Fruit fly (Drosophila melanogaster) whole organism, embryonic: ENCODE data around the gene CG34295.

Experiments used
- Asciz ChIP-seq: fragments of 200-800 bp; sonication (Bioruptor generic); optimal IDR thresholded peaks from 2 replicates; lab custom pipeline; 2017; ENCODE audit warnings: missing biosample characterization, mild to moderate bottlenecking, missing genetic modification characterization, missing genetic modification reagents
- BEAF-32 ChIP-seq: fragments of 200-800 bp; sonication (Bioruptor generic); optimal IDR thresholded peaks from 3 replicates; lab custom pipeline; 2017; ENCODE audit warnings: missing biosample characterization, missing genetic modification characterization, mild to moderate bottlenecking, moderate library complexity, missing genetic modification reagents
- CG10267 ChIP-seq: fragments of 200-800 bp; sonication (Bioruptor generic); optimal IDR thresholded peaks from 2 replicates; lab custom pipeline; 2018; ENCODE audit warnings: missing biosample characterization, mild to moderate bottlenecking, missing genetic modification characterization, moderate library complexity
- CG10462 ChIP-seq: fragments of 200-800 bp; sonication (Bioruptor generic); optimal IDR thresholded peaks from 2 replicates; lab custom pipeline; 2016; ENCODE audit warnings: missing biosample characterization, missing genetic modification characterization
- CG10654 ChIP-seq: fragments of 200-800 bp; sonication (Bioruptor generic); optimal IDR thresholded peaks from 2 replicates; lab custom pipeline; 2016; ENCODE audit warnings: missing biosample characterization, missing genetic modification characterization
- CG11504 ChIP-seq: fragments of 200-800 bp; sonication (Bioruptor generic); optimal IDR thresholded peaks from 3 replicates; lab custom pipeline; 2019; ENCODE audit warnings: missing biosample characterization, mild to moderate bottlenecking, missing genetic modification characterization, moderate library complexity
- CG13296 ChIP-seq: fragments of 200-800 bp; sonication (Bioruptor generic); optimal IDR thresholded peaks from 3 replicates; lab custom pipeline; 2018; ENCODE audit warnings: missing biosample characterization, mild to moderate bottlenecking, missing genetic modification characterization
- CG1603 ChIP-seq: fragments of 200-800 bp; sonication (Bioruptor generic); optimal IDR thresholded peaks from 2 replicates; lab custom pipeline; 2019; ENCODE audit warnings: missing biosample characterization, mild to moderate bottlenecking, missing genetic modification characterization, moderate library complexity
- CG1647 ChIP-seq: fragments of 200-800 bp; sonication (Bioruptor generic); optimal IDR thresholded peaks from 3 replicates; lab custom pipeline; 2016; ENCODE audit warnings: missing biosample characterization, missing genetic modification characterization
- CG16815 ChIP-seq: fragments of 200-800 bp; sonication (Bioruptor generic); optimal IDR thresholded peaks from 3 replicates; lab custom pipeline; 2017; ENCODE audit warnings: missing biosample characterization, mild to moderate bottlenecking, missing genetic modification characterization
- CG17328 ChIP-seq: fragments of 200-800 bp; sonication (Bioruptor generic); IDR thresholded peaks from 2 replicates; pipeline ENCODE4 v1.3.6; 2022; ENCODE audit warnings: missing biosample characterization, missing genetic modification characterization
- CG17385 ChIP-seq: fragments of 200-800 bp; sonication (Bioruptor generic); optimal IDR thresholded peaks from 3 replicates; lab custom pipeline; 2018; ENCODE audit warnings: missing biosample characterization, mild to moderate bottlenecking, missing genetic modification characterization
- CG4282 ChIP-seq: fragments of 200-800 bp; sonication (Bioruptor generic); optimal IDR thresholded peaks from 2 replicates; lab custom pipeline; 2016; ENCODE audit warnings: missing biosample characterization, missing genetic modification characterization
- CG7357 ChIP-seq: fragments of 200-800 bp; sonication (Bioruptor generic); IDR thresholded peaks from 3 replicates; pipeline ENCODE4 v1.3.6; 2022; ENCODE audit warnings: missing biosample characterization, missing genetic modification characterization
- CG7372 ChIP-seq: fragments of 200-800 bp; sonication (Bioruptor generic); IDR thresholded peaks from 2 replicates; pipeline ENCODE4 v1.3.6; 2022; ENCODE audit warnings: missing biosample characterization, missing genetic modification characterization
- CG9932 ChIP-seq: fragments of 200-800 bp; sonication (Bioruptor generic); IDR thresholded peaks from 2 replicates; pipeline ENCODE4 v1.3.6; 2022; ENCODE audit warnings: missing biosample characterization, missing genetic modification characterization
- Doc2 ChIP-seq: fragments of 200-800 bp; sonication (Bioruptor generic); IDR thresholded peaks from 2 replicates; pipeline ENCODE4 v1.3.6; 2022; ENCODE audit warnings: missing biosample characterization, missing genetic modification characterization
- Ets65A ChIP-seq: fragments of 200-800 bp; sonication (Bioruptor generic); peaks from one replicate; lab custom pipeline; 2016; ENCODE audit warnings: missing biosample characterization, missing genetic modification characterization
- Ets97D ChIP-seq: fragments of 200-800 bp; sonication (Bioruptor generic); optimal IDR thresholded peaks from 3 replicates; lab custom pipeline; 2016; ENCODE audit warnings: missing biosample characterization, missing genetic modification characterization
- HmgZ ChIP-seq: fragments of 200-800 bp; sonication (Bioruptor generic); optimal IDR thresholded peaks from 2 replicates; lab custom pipeline; 2018; ENCODE audit warnings: missing biosample characterization, mild to moderate bottlenecking, missing genetic modification characterization
- MESR4 ChIP-seq: fragments of 200-800 bp; sonication (Bioruptor generic); optimal IDR thresholded peaks from 2 replicates; lab custom pipeline; 2018; ENCODE audit warnings: missing biosample characterization, mild to moderate bottlenecking, missing genetic modification characterization, moderate library complexity
- Max ChIP-seq: fragments of 200-800 bp; sonication (Bioruptor generic); optimal IDR thresholded peaks from 2 replicates; lab custom pipeline; 2016; ENCODE audit warnings: missing biosample characterization, mild to moderate bottlenecking, missing genetic modification characterization
- Pdp1 ChIP-seq, 2 experiments: fragments of 200-800 bp; sonication (Bioruptor generic); optimal IDR thresholded peaks; 3 replicates each; lab custom pipeline; 2016; ENCODE audit warnings: missing biosample characterization in 2 of 2, missing genetic modification characterization in 2 of 2, mild to moderate bottlenecking in 1 of 2, moderate library complexity in 1 of 2
- Sin3A ChIP-seq: fragments of >200 bp; optimal IDR thresholded peaks from 2 replicates; lab custom pipeline; 2018
- ac ChIP-seq: fragments of 200-800 bp; sonication (Bioruptor generic); optimal IDR thresholded peaks from 3 replicates; lab custom pipeline; 2017; ENCODE audit warnings: missing biosample characterization, mild to moderate bottlenecking, missing genetic modification characterization
- al ChIP-seq: fragments of 200-800 bp; sonication (Bioruptor generic); IDR thresholded peaks from 2 replicates; pipeline ENCODE4 v1.3.6; 2022; ENCODE audit warnings: missing biosample characterization, missing genetic modification characterization
- amos ChIP-seq: fragments of 200-800 bp; sonication (Bioruptor generic); IDR thresholded peaks from 2 replicates; pipeline ENCODE4 v1.3.6; 2022; ENCODE audit warnings: missing biosample characterization, missing genetic modification characterization; ENCODE audit not compliant: partially characterized antibody
- az2 ChIP-seq: fragments of 200-800 bp; sonication (Bioruptor generic); optimal IDR thresholded peaks from 3 replicates; lab custom pipeline; 2016; ENCODE audit warnings: missing biosample characterization, missing genetic modification characterization
- bcd ChIP-seq: fragments of 200-800 bp; sonication (Bioruptor generic); optimal IDR thresholded peaks from 2 replicates; lab custom pipeline; 2017; ENCODE audit warnings: missing biosample characterization, mild to moderate bottlenecking, missing genetic modification characterization
- btn ChIP-seq: fragments of 200-800 bp; sonication (Bioruptor generic); optimal IDR thresholded peaks from 2 replicates; lab custom pipeline; 2016; ENCODE audit warnings: missing biosample characterization, missing genetic modification characterization
- chif ChIP-seq, 2 experiments: fragments of 200-800 bp; sonication (Bioruptor generic); optimal IDR thresholded peaks; 3 replicates each; lab custom pipeline; 2016; ENCODE audit warnings: missing biosample characterization in 2 of 2, missing genetic modification characterization in 2 of 2
- chinmo ChIP-seq: fragments of 200-800 bp; sonication (Bioruptor generic); IDR thresholded peaks from 4 replicates; pipeline ENCODE4 v1.3.6; 2022; ENCODE audit warnings: missing biosample characterization, missing genetic modification characterization; ENCODE audit not compliant: partially characterized antibody
- ci ChIP-seq: fragments of 200-800 bp; sonication (Bioruptor generic); IDR thresholded peaks from 3 replicates; pipeline ENCODE4 v1.3.6; 2022; ENCODE audit warnings: missing biosample characterization, missing genetic modification characterization
- dan ChIP-seq: fragments of 200-800 bp; sonication (Bioruptor generic); IDR thresholded peaks from 2 replicates; pipeline ENCODE4 v1.3.6; 2022; ENCODE audit warnings: missing biosample characterization, missing genetic modification characterization
- esg ChIP-seq: fragments of 200-800 bp; sonication (Bioruptor generic); conservative IDR thresholded peaks from 2 replicates; pipeline ENCODE4 v1.3.6; 2022; ENCODE audit warnings: missing biosample characterization, missing genetic modification characterization
- gro ChIP-seq: fragments of 200-800 bp; sonication (Bioruptor generic); optimal IDR thresholded peaks from 2 replicates; lab custom pipeline; 2016; ENCODE audit warnings: missing biosample characterization, missing genetic modification characterization
- kni ChIP-seq: fragments of 200-800 bp; sonication (Bioruptor generic); optimal IDR thresholded peaks from 3 replicates; lab custom pipeline; 2017; ENCODE audit warnings: mild to moderate bottlenecking, missing biosample characterization, missing genetic modification reagents, missing genetic modification characterization
- nerfin-2 ChIP-seq: fragments of 200-800 bp; sonication (Bioruptor generic); IDR thresholded peaks from 2 replicates; pipeline ENCODE4 v1.3.6; 2022; ENCODE audit warnings: missing biosample characterization, missing genetic modification characterization; ENCODE audit not compliant: partially characterized antibody
- nmo ChIP-seq: fragments of 200-800 bp; sonication (Bioruptor generic); optimal IDR thresholded peaks from 2 replicates; lab custom pipeline; 2018; ENCODE audit warnings: missing biosample characterization, mild to moderate bottlenecking, missing genetic modification characterization, moderate library complexity
- p53 ChIP-seq: fragments of 200-800 bp; sonication (Bioruptor generic); optimal IDR thresholded peaks from 2 replicates; lab custom pipeline; 2016; ENCODE audit warnings: missing biosample characterization, missing genetic modification characterization
- pita ChIP-seq: fragments of 200-800 bp; sonication (Bioruptor generic); optimal IDR thresholded peaks from 2 replicates; lab custom pipeline; 2017; ENCODE audit warnings: missing biosample characterization, mild to moderate bottlenecking, missing genetic modification characterization
- row ChIP-seq: fragments of 200-800 bp; sonication (Bioruptor generic); IDR thresholded peaks from 3 replicates; pipeline ENCODE4 v1.3.6; 2022; ENCODE audit warnings: missing biosample characterization, missing genetic modification characterization
- schlank ChIP-seq: fragments of 200-800 bp; sonication (Bioruptor generic); optimal IDR thresholded peaks from 2 replicates; lab custom pipeline; 2018; ENCODE audit warnings: missing biosample characterization, mild to moderate bottlenecking, missing genetic modification characterization
- shn ChIP-seq: fragments of 200-800 bp; sonication (Bioruptor generic); optimal IDR thresholded peaks from 3 replicates; lab custom pipeline; 2016; ENCODE audit warnings: missing biosample characterization, missing genetic modification characterization
- sima ChIP-seq: fragments of 200-800 bp; sonication (Bioruptor generic); optimal IDR thresholded peaks from 2 replicates; lab custom pipeline; 2016; ENCODE audit warnings: missing biosample characterization, missing genetic modification characterization
- ssp ChIP-seq: fragments of 200-800 bp; sonication (Bioruptor generic); IDR thresholded peaks from 2 replicates; pipeline ENCODE4 v1.3.6; 2022; ENCODE audit warnings: missing biosample characterization, missing genetic modification characterization
- yki ChIP-seq: fragments of >200 bp; optimal IDR thresholded peaks from 3 replicates; lab custom pipeline; 2018
- zen ChIP-seq: fragments of 200-800 bp; sonication (Bioruptor generic); optimal IDR thresholded peaks from 3 replicates; lab custom pipeline; 2018; ENCODE audit warnings: missing biosample characterization, mild to moderate bottlenecking, missing genetic modification characterization, moderate library complexity

The CG34295 gene

dm6 chr3R:28775703-28776102 lies 13.7 kb upstream of the CG34295 start:
- TF ChIP-seq Ets65A (GFP tag; lab: Kevin White, UChicago) (peak; percentile 80), pita (GFP tag; lab: Kevin White, UChicago) (no peak), CG4282 (GFP tag; lab: Kevin White, UChicago) (no peak), al (GFP tag; lab: Robert Waterston, UW) (0 out of 2 replicates have a peak, but pooled peaks have one; percentile 20), btn (GFP tag; lab: Kevin White, UChicago) (no peak), CG10462 (GFP tag; lab: Kevin White, UChicago) (no peak)
- TF ChIP-seq, all 482 proteins: peak for 2

dm6 chr3R:28790222-28790621 lies 805 bp downstream of the CG34295 start, which contains the start of gene intr:
Gene intr, plus strand, starts transcription at chr3R:28790522.
- no peak for TF ChIP-seq ci (GFP tag; lab: Robert Waterston, UW)
- no peak for TF ChIP-seq p53 (GFP tag; lab: Kevin White, UChicago)
- TF ChIP-seq CG17385 (GFP tag; lab: Kevin White, UChicago): no peak
- no peak for TF ChIP-seq nerfin-2
- no peak for TF ChIP-seq CG7357 (GFP tag; lab: Robert Waterston, UW)
- no peak for TF ChIP-seq Pdp1 (GFP tag; optimal IDR thresholded peaks at IDR 0.05; lab: Kevin White, UChicago)
- no peak for TF ChIP-seq sima (GFP tag; lab: Kevin White, UChicago)
- no peak for TF ChIP-seq az2 (GFP tag; lab: Kevin White, UChicago)
- TF ChIP-seq, all 482 proteins: peak for 0

- TF ChIP-seq kni (GFP tag; lab: Kevin White, UChicago): no peak
- TF ChIP-seq Ets97D (GFP tag; lab: Kevin White, UChicago): no peak
- 0 out of 2 replicates have a peak, but pooled peaks have one; percentile 9 for TF ChIP-seq CG17328 (GFP tag; lab: Robert Waterston, UW)
- TF ChIP-seq CG10267: no peak
- no peak for TF ChIP-seq BEAF-32 (GFP tag; lab: Kevin White, UChicago)
- TF ChIP-seq CG9932 (GFP tag; lab: Robert Waterston, UW): peak; percentile 38
- TF ChIP-seq shn: no peak
- no peak for TF ChIP-seq Sin3A (lab: Kevin White, UChicago)
- TF ChIP-seq CG11504: no peak
- peak; percentile 76 for TF ChIP-seq nmo
- TF ChIP-seq ac: no peak
- TF ChIP-seq chinmo (GFP tag; lab: Robert Waterston, UW): no peak
- peak; percentile 94 for TF ChIP-seq Ets65A (GFP tag; lab: Kevin White, UChicago)
- 0 out of 2 replicates have a peak, but pooled peaks have one; percentile 6 for TF ChIP-seq esg
- TF ChIP-seq schlank: no peak
- 0 out of 2 replicates have a peak, but pooled peaks have one; percentile 29 for TF ChIP-seq amos (GFP tag; lab: Robert Waterston, UW)
- peak; percentile 78 for TF ChIP-seq row (GFP tag; lab: Robert Waterston, UW)
- TF ChIP-seq chif (GFP tag; optimal IDR thresholded peaks at IDR 0.05; lab: Kevin White, UChicago): peak in 1 of 2 experiments; percentile 28
- no peak for TF ChIP-seq CG10654 (GFP tag; lab: Kevin White, UChicago)
- no peak for TF ChIP-seq CG7372
- no peak for TF ChIP-seq MESR4 (GFP tag; lab: Kevin White, UChicago)
- no peak for TF ChIP-seq Doc2 (GFP tag; lab: Robert Waterston, UW)
- no peak for TF ChIP-seq dan
- no peak for TF ChIP-seq CG1647 (GFP tag; lab: Kevin White, UChicago)
- no peak for TF ChIP-seq gro (GFP tag; lab: Kevin White, UChicago)
- TF ChIP-seq ssp: peak; percentile 35; the same call in 1 of the 2 replicates
- TF ChIP-seq Asciz (GFP tag; lab: Kevin White, UChicago): no peak
- no peak for TF ChIP-seq HmgZ
- no peak for TF ChIP-seq yki
- TF ChIP-seq CG1603 (tag; lab: Kevin White, UChicago): no peak
- peak; percentile 29 for TF ChIP-seq CG16815
- TF ChIP-seq bcd (GFP tag; lab: Kevin White, UChicago): no peak
- no peak for TF ChIP-seq Max (GFP tag; lab: Kevin White, UChicago)
- TF ChIP-seq zen (tag; lab: Kevin White, UChicago): no peak
- no peak for TF ChIP-seq CG13296 (GFP tag; lab: Kevin White, UChicago)
Observed at dm6 chr3R:28805164-28805563, 15.7 kb downstream of the CG34295 start.
